Worm (Caenorhabditis elegans) whole organism, L4 larva: ENCODE measurements around the gene cwn-2.

Experiments used
- D1046.2 ChIP-seq: fragments of 200-800 bp; sonication (Bioruptor generic); IDR thresholded peaks from 2 replicates; pipeline ENCODE4 v1.3.6; 2022; ENCODE audit warnings: missing genetic modification characterization, missing compliant biosample characterization
- F44E2.7 ChIP-seq: fragments of 200-800 bp; sonication (Bioruptor generic); IDR thresholded peaks from 2 replicates; pipeline ENCODE4 v2.1.2; 2022; ENCODE audit warnings: missing genetic modification characterization, missing compliant biosample characterization
- T20F7.1 ChIP-seq: fragments of 200-800 bp; sonication (Bioruptor generic); optimal IDR thresholded peaks from 2 replicates; lab custom pipeline; 2018; ENCODE audit warnings: mild to moderate bottlenecking, missing genetic modification characterization, missing compliant biosample characterization
- Y105C5A.15 ChIP-seq: fragments of 200-800 bp; sonication (Bioruptor generic); IDR thresholded peaks from 2 replicates; pipeline ENCODE4 v1.3.6; 2022; ENCODE audit warnings: missing genetic modification characterization, missing compliant biosample characterization
- Y75B8A.6 ChIP-seq: fragments of 200-800 bp; sonication (Bioruptor generic); IDR thresholded peaks from 2 replicates; pipeline ENCODE4 v1.3.6; 2022; ENCODE audit warnings: missing genetic modification reagents, missing genetic modification characterization, missing compliant biosample characterization
- ZK337.2 ChIP-seq: fragments of 200-800 bp; sonication (Bioruptor generic); IDR thresholded peaks from 2 replicates; pipeline ENCODE4 v1.3.6; 2022; ENCODE audit warnings: missing genetic modification reagents, missing genetic modification characterization, missing compliant biosample characterization
- aha-1 ChIP-seq: fragments of 150-350 bp; peaks from one replicate; lab custom pipeline; 2014; ENCODE audit warnings: missing biosample characterization, missing genetic modification characterization
- aly-2 ChIP-seq: sonication (generic microtip); optimal IDR thresholded peaks from 2 replicates; lab custom pipeline; 2018; ENCODE audit warnings: missing biosample characterization, missing genetic modification characterization
- ama-1 ChIP-seq: fragments of 150-350 bp; optimal IDR thresholded peaks from 2 replicates; lab custom pipeline; 2014; ENCODE audit warnings: inconsistent platforms, mixed read lengths
- ceh-62 ChIP-seq: sonication (generic microtip); optimal IDR thresholded peaks from 2 replicates; lab custom pipeline; 2017; ENCODE audit warnings: missing biosample characterization, missing genetic modification characterization
- ces-1 ChIP-seq: fragments of 150-350 bp; sonication (generic microtip); optimal IDR thresholded peaks from 4 replicates; lab custom pipeline; 2014; ENCODE audit warnings: missing biosample characterization, missing genetic modification reagents, missing genetic modification characterization
- daf-12 ChIP-seq: fragments of 150-350 bp; optimal IDR thresholded peaks from 2 replicates; lab custom pipeline; 2014; ENCODE audit warnings: missing biosample characterization, missing genetic modification reagents, missing genetic modification characterization
- dpl-1 ChIP-seq: fragments of 150-350 bp; optimal IDR thresholded peaks from 2 replicates; lab custom pipeline; 2014; ENCODE audit warnings: missing biosample characterization, missing genetic modification reagents, missing genetic modification characterization
- egl-43 ChIP-seq: fragments of 200-800 bp; sonication (Bioruptor generic); IDR thresholded peaks from 2 replicates; pipeline ENCODE4 v1.3.6; 2022; ENCODE audit warnings: missing genetic modification reagents, missing genetic modification characterization, missing compliant biosample characterization
- fkh-10 ChIP-seq: fragments of 150-350 bp; optimal IDR thresholded peaks from 2 replicates; lab custom pipeline; 2014; ENCODE audit warnings: missing biosample characterization, missing genetic modification reagents, missing genetic modification characterization
- hlh-11 ChIP-seq: fragments of 200-800 bp; sonication (Bioruptor generic); optimal IDR thresholded peaks from 2 replicates; lab custom pipeline; 2018; ENCODE audit warnings: mild to moderate bottlenecking, missing genetic modification characterization, missing compliant biosample characterization
- hmg-1.1 ChIP-seq: fragments of 200-800 bp; sonication (Bioruptor generic); IDR thresholded peaks from 2 replicates; pipeline ENCODE4 v1.3.6; 2022; ENCODE audit warnings: missing genetic modification reagents, missing genetic modification characterization, missing compliant biosample characterization
- jun-1 ChIP-seq: fragments of 150-350 bp; optimal IDR thresholded peaks from 2 replicates; lab custom pipeline; 2014; ENCODE audit warnings: missing biosample characterization, missing genetic modification reagents, missing genetic modification characterization
- lin-1 ChIP-seq: fragments of 200-800 bp; sonication (Bioruptor generic); IDR thresholded peaks from 2 replicates; pipeline ENCODE4 v1.3.6; 2022; ENCODE audit warnings: missing genetic modification reagents, missing genetic modification characterization, missing compliant biosample characterization
- lin-13 ChIP-seq: fragments of 150-350 bp; optimal IDR thresholded peaks from 2 replicates; lab custom pipeline; 2014; ENCODE audit warnings: missing biosample characterization, missing genetic modification reagents, missing genetic modification characterization
- lin-29 ChIP-seq: fragments of 200-800 bp; sonication (Bioruptor generic); IDR thresholded peaks from 2 replicates; pipeline ENCODE4 v1.3.6; 2022; ENCODE audit warnings: missing genetic modification reagents, missing genetic modification characterization, missing compliant biosample characterization
- lin-38 ChIP-seq: fragments of 200-800 bp; sonication (Bioruptor generic); IDR thresholded peaks from 2 replicates; pipeline ENCODE4 v1.3.6; 2022; ENCODE audit warnings: missing genetic modification reagents, missing genetic modification characterization, missing compliant biosample characterization
- mdl-1 ChIP-seq, 2 experiments: fragments of 150-350 bp in 1 of 2; sonication (generic microtip) in 1 of 2; optimal IDR thresholded peaks; 2 replicates each; lab custom pipeline; 2014 to 2017; ENCODE audit warnings: missing biosample characterization in 2 of 2, missing genetic modification characterization in 2 of 2
- mdt-29 ChIP-seq: fragments of 200-800 bp; sonication (Bioruptor generic); IDR thresholded peaks from 2 replicates; pipeline ENCODE4 v1.3.6; 2022; ENCODE audit warnings: missing genetic modification reagents, missing genetic modification characterization, missing compliant biosample characterization
- mes-2 ChIP-seq: sonication (generic microtip); optimal IDR thresholded peaks from 2 replicates; lab custom pipeline; 2016; ENCODE audit warnings: missing genotype, mild to moderate bottlenecking, missing genetic modification characterization, missing compliant biosample characterization; ENCODE audit not compliant: poor library complexity, severe bottlenecking
- mxl-3 ChIP-seq: fragments of 200-800 bp; sonication (Bioruptor generic); optimal IDR thresholded peaks from 2 replicates; lab custom pipeline; 2018; ENCODE audit warnings: mild to moderate bottlenecking, missing genetic modification characterization, missing compliant biosample characterization
- nhr-11 ChIP-seq: fragments of 150-350 bp; optimal IDR thresholded peaks from 2 replicates; lab custom pipeline; 2014; ENCODE audit warnings: missing biosample characterization, missing genetic modification characterization
- nhr-28 ChIP-seq: fragments of 150-350 bp; optimal IDR thresholded peaks from 2 replicates; lab custom pipeline; 2014; ENCODE audit warnings: missing biosample characterization, missing genetic modification characterization
- nhr-6 ChIP-seq: fragments of 150-350 bp; optimal IDR thresholded peaks from 2 replicates; lab custom pipeline; 2014; ENCODE audit warnings: missing biosample characterization, missing genetic modification characterization
- pha-4 ChIP-seq, 2 experiments: fragments of 150-350 bp in 1 of 2; fragments of 200-800 bp in 1 of 2; sonication (Bioruptor generic) in 1 of 2; IDR thresholded peaks in 1 of 2; optimal IDR thresholded peaks in 1 of 2; 2 replicates each; pipeline versions ENCODE4 v1.3.6 to Lab custom; 2014 to 2022; ENCODE audit warnings: missing genetic modification characterization in 2 of 2, missing genetic modification reagents in 2 of 2, missing biosample characterization in 1 of 2, missing compliant biosample characterization in 1 of 2
- php-3 ChIP-seq: fragments of 200-800 bp; sonication (Bioruptor generic); IDR thresholded peaks from 2 replicates; pipeline ENCODE4 v1.3.6; 2022; ENCODE audit warnings: missing genetic modification reagents, missing genetic modification characterization, missing compliant biosample characterization
- rbr-2 ChIP-seq: sonication (generic microtip); optimal IDR thresholded peaks from 2 replicates; lab custom pipeline; 2016; ENCODE audit warnings: missing genotype, missing genetic modification characterization, missing compliant biosample characterization
- saeg-2 ChIP-seq: fragments of 200-800 bp; sonication (Bioruptor generic); IDR thresholded peaks from 2 replicates; pipeline ENCODE4 v1.3.6; 2022; ENCODE audit warnings: missing genetic modification reagents, missing genetic modification characterization, missing compliant biosample characterization
- set-16 ChIP-seq: fragments of 200-800 bp; sonication (Bioruptor generic); IDR thresholded peaks from 2 replicates; pipeline ENCODE4 v1.3.6; 2022; ENCODE audit warnings: missing genetic modification reagents, missing genetic modification characterization, missing compliant biosample characterization
- skn-1 ChIP-seq: fragments of 150-350 bp; optimal IDR thresholded peaks from 2 replicates; lab custom pipeline; 2014; ENCODE audit warnings: missing biosample characterization, missing genetic modification characterization
- snpc-1.2 ChIP-seq: fragments of 200-800 bp; sonication (Bioruptor generic); IDR thresholded peaks from 2 replicates; pipeline ENCODE4 v1.3.6; 2022; ENCODE audit warnings: missing genetic modification reagents, missing genetic modification characterization, missing compliant biosample characterization
- unc-130 ChIP-seq: sonication (generic microtip); optimal IDR thresholded peaks from 2 replicates; lab custom pipeline; 2016; ENCODE audit warnings: missing genetic modification reagents, missing genetic modification characterization, missing compliant biosample characterization
- unc-62 ChIP-seq, 3 experiments: fragments of 150-350 bp in 1 of 3; sonication (generic microtip); optimal IDR thresholded peaks in 2 of 3; peaks in 1 of 3; 1 replicate in 1 of 3; 2 replicates in 2 of 3; lab custom pipeline; 2014 to 2017; ENCODE audit warnings: missing biosample characterization in 3 of 3, missing genetic modification characterization in 3 of 3, missing genetic modification reagents in 3 of 3, missing genotype in 1 of 3
- zag-1 ChIP-seq: fragments of 150-350 bp; optimal IDR thresholded peaks from 2 replicates; lab custom pipeline; 2014; ENCODE audit warnings: missing biosample characterization, missing genetic modification characterization
- zip-11 ChIP-seq: fragments of 200-800 bp; sonication (Bioruptor generic); IDR thresholded peaks from 2 replicates; pipeline ENCODE4 v1.3.6; 2022; ENCODE audit warnings: missing genetic modification characterization, missing compliant biosample characterization
- zip-2 ChIP-seq: fragments of 150-350 bp; optimal IDR thresholded peaks from 2 replicates; lab custom pipeline; 2014; ENCODE audit warnings: missing biosample characterization, missing genetic modification characterization
- ztf-11 ChIP-seq: fragments of 150-350 bp; optimal IDR thresholded peaks from 2 replicates; lab custom pipeline; 2014; ENCODE audit warnings: missing biosample characterization, missing genetic modification characterization

Gene cwn-2

DNA sequence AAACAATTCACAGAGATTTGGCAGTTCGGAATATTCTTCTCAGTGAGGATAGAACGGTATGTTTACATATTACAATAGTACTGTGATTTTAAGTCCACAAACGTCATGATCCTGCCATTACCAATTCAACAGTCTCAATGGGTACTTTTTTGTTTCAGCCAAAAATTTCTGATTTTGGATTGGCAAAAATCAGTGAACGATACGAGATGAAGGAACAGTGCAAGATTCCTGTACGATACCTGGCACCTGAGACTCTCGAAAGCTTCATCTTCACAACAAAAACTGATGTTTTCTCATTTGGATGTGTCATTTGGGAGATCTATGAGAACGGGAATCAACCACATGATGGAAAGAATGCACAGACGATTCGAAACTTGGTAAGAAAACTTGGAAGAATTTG is 10.4 kb downstream of the cwn-2 start:
- no peak for TF ChIP-seq zip-2
- TF ChIP-seq ztf-11 (tag; lab: Kevin White, UChicago) = no peak
- no peak for TF ChIP-seq fkh-10 (GFP tag; lab: Kevin White, UChicago)
- TF ChIP-seq unc-62 (GFP tag; optimal IDR thresholded peaks at IDR 0.05 in 1 of 2; lab: Kevin White, UChicago) = peak in 1 of 2 experiments; percentile 92
- TF ChIP-seq unc-62 (tag; optimal IDR thresholded peaks at IDR 0.05; lab: Kevin White, UChicago) = no peak

DNA sequence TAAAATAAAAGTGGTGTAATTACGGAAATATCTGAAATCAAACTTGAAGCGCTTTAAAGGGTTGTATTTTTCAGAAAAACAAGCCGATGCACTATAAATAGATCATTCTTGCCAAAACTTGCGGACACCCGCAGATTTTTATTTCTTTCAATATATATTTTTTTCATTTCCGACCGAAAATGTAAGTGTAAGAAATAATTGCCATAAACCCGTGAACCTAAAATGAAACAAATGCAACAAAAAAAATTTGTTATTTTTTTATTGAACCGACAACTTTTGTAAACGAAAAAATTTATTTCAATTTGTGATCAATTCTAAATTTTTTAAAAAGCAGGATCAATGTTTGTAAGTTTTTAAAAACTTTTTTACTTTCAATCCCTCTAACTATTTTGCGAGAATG is 13.2 kb downstream of the cwn-2 start, which contains the start of gene W01B6.6:
Gene W01B6.6 (plus strand): TSS at position 301 of the 400 bp plus-strand sequence.
- TF ChIP-seq skn-1 (tag; lab: Kevin White, UChicago) (no peak), ZK337.2 (GFP tag; lab: Robert Waterston, UW) (no peak), lin-29 (no peak), mdt-29 (GFP tag; lab: Robert Waterston, UW) (no peak), nhr-28 (tag; lab: Kevin White, UChicago) (no peak), pha-4 (GFP tag; IDR thresholded peaks at IDR 0.05; lab: Robert Waterston, UW) (no peak), pha-4 (tag; optimal IDR thresholded peaks at IDR 0.05; lab: Kevin White, UChicago) (no peak), ama-1 (lab: Kevin White, UChicago) (no peak)

DNA sequence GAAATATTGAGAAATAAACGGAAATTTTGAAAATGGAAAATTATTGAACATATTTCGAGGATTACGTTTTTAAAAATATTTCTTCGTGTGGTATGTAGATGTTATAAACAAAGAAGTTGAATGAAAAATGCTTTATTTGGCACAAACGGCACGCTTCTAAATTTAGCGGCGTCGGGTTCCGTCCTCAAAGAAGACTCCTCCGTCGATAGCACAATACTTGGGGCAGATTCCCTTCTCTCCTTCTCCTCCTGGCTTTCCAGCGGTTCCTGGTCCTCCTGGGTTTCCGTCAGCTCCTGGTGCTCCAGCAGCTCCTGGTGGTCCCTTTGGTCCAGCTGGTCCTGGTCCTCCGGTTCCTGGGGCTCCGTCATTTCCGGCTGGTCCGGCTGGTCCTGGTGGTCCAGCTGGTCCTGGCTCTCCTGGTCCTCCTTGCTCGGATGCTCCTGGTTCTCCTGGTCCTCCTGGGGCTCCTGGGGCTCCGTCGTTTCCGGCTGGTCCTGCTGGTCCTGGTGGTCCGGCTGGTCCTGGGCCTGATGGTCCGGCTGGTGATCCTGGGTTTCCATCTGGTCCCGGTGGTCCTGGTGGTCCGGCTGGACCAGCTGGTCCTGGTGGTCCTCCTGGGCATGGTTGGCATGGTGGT is 16.8 kb downstream of the cwn-2 start, which contains the start of gene W01B6.8:
Gene W01B6.8 (minus strand): TSS at position 51 of the 637 bp plus-strand sequence.
- 0 out of 2 replicates have a peak, but pooled peaks have one; percentile 19 for TF ChIP-seq egl-43
- TF ChIP-seq lin-1 (GFP tag; lab: Robert Waterston, UW) = no peak
- TF ChIP-seq set-16 (GFP tag; lab: Robert Waterston, UW) = peak; percentile 99
- peak; percentile 67; the same call in 1 of the 2 replicates for TF ChIP-seq pha-4 (GFP tag; IDR thresholded peaks at IDR 0.05; lab: Robert Waterston, UW)
- TF ChIP-seq pha-4 (tag; optimal IDR thresholded peaks at IDR 0.05; lab: Kevin White, UChicago) = no peak

DNA sequence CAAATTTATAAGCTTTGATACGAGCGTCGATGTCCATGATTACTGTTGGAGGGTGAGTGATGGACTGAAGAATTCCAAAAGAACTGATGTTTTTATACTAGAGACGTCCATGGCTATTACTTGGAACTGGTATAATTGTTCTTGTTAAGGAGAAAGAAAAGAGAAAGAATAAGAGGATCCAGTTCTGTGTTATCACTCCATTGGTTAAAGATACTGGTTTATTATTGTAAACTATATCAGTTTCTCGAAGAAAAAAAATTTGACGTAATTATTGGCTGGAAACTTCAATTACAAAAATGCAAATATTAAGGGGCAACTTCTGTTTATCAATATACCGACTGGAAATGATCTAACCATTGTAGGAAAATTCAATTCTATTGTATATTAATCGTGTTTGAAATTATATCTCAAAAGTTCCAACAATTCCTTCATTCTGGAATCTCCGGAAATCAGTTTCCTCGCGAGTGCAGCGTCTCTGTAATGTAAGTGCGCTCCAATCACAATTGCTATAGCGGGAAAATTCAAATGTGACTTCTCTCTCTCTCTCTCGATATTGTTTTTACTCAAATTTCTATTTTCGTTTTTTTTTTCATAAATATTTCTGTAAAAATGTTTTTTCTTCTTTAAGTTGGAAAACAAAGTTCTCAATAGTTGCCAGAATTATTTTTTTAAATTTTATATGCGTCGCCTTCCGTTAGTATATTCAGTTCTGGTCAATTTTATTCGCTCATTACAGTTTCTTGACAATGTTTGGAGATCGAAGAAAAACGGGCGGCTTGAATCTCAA is 18.0 kb downstream of the cwn-2 start, which contains the start of the genes col-2 and ndc-80:
Gene col-2 (minus strand): TSS at position 51 of the 787 bp plus-strand sequence.
Gene ndc-80 (plus strand): TSS at position 737 of the 787 bp plus-strand sequence.
- peak in 1 of 2 experiments; percentile 0 for TF ChIP-seq mdl-1 (tag; optimal IDR thresholded peaks at IDR 0.05; lab: Kevin White, UChicago)
- peak; percentile 82 for TF ChIP-seq nhr-6 (tag; lab: Kevin White, UChicago)
- peak; percentile 94 for TF ChIP-seq lin-38 (GFP tag; lab: Robert Waterston, UW)
- TF ChIP-seq ces-1 = no peak
- peak; percentile 95 for TF ChIP-seq mes-2 (tag; lab: Kevin White, UChicago)
- no peak; the same call in 1 of the 2 replicates for TF ChIP-seq hmg-1.1 (GFP tag; lab: Robert Waterston, UW)
- no peak for TF ChIP-seq T20F7.1 (GFP tag; lab: Kevin White, UChicago)
- no peak for TF ChIP-seq pha-4 (GFP tag; IDR thresholded peaks at IDR 0.05; lab: Robert Waterston, UW)
- TF ChIP-seq pha-4 (tag; optimal IDR thresholded peaks at IDR 0.05; lab: Kevin White, UChicago) = peak; percentile 76
- TF ChIP-seq rbr-2 (tag; lab: Kevin White, UChicago) = peak; percentile 43
- no peak for TF ChIP-seq aly-2
- TF ChIP-seq D1046.2 (GFP tag; lab: Robert Waterston, UW) = no peak
- peak; percentile 82 for TF ChIP-seq unc-130 (GFP tag; lab: Kevin White, UChicago)
- no peak for TF ChIP-seq F44E2.7 (GFP tag; lab: Robert Waterston, UW)
- peak; percentile 19 for TF ChIP-seq hlh-11 (tag; lab: Kevin White, UChicago)
- TF ChIP-seq snpc-1.2 = peak; percentile 55; the same call in 1 of the 2 replicates
- TF ChIP-seq ceh-62 = no peak
- no peak for TF ChIP-seq Y75B8A.6 (GFP tag; lab: Robert Waterston, UW)
- TF ChIP-seq nhr-11 (tag; lab: Kevin White, UChicago) = peak; percentile 35
- TF ChIP-seq lin-13 = peak; percentile 37
- TF ChIP-seq daf-12 (tag; lab: Kevin White, UChicago) = no peak
- no peak for TF ChIP-seq zag-1 (tag; lab: Kevin White, UChicago)
- no peak for TF ChIP-seq jun-1 (tag; lab: Kevin White, UChicago)
- TF ChIP-seq ZK337.2 (GFP tag; lab: Robert Waterston, UW) = peak; percentile 59; the same call in 1 of the 2 replicates
- TF ChIP-seq Y105C5A.15 (GFP tag; lab: Robert Waterston, UW) = no peak
- peak; percentile 90 for TF ChIP-seq aha-1 (tag; lab: Kevin White, UChicago)
- TF ChIP-seq mxl-3 (GFP tag; lab: Kevin White, UChicago) = peak; percentile 27
- TF ChIP-seq zip-11 (GFP tag; lab: Robert Waterston, UW) = no peak
- TF ChIP-seq php-3 = no peak
- peak; percentile 82 for TF ChIP-seq dpl-1 (GFP tag; lab: Kevin White, UChicago)
- TF ChIP-seq saeg-2 (GFP tag; lab: Robert Waterston, UW) = no peak
